Fruit fly (Drosophila melanogaster): ENCODE results near the gene CG9154.
A peak's percentile ranks its signal among the peaks of the same experiment; 100 is the strongest.

CG9154 gene

DNA sequence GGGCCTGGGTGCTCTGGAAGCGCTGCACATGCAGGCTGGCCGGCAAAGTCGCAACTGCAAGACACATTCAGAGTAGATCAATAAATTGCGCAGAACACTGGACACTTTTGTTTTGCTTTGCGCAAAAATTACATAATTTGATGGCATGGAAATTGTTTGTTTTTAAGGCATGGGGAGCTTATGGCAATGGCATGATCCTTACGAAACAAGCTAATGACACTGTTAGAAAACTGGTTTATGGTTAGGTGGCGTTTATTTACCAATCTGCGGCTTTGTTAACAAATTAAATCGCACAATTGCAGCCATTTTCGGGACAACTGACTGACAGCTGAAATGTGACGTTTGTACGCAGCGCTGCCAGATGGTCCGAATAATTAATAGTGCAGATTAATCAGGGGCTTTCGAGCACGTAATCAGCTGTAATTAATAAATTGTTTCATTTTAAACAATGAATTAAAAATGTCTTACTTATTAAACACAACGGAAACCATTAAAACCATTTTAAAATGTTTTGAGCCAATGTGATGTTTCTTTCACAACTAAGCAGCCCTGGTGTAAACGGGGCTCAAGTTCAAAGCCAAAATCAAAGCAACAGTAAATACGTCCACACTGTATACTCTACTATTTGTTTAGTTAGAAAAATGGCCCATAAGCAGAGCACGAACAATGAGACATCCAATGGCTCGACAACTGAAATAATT, 8.0 kb downstream of the CG9154 start, which contains the start of the genes ND-51 and CG13994 (continued):
- TF ChIP-seq CG15514 (GFP tag; optimal IDR thresholded peaks at IDR 0.05) (peak; percentile 84), CG17612 (GFP tag; IDR thresholded peaks at IDR 0.05) (0 out of 2 replicates have a peak, but pooled peaks have one; percentile 33), CG8944 (GFP tag; optimal IDR thresholded peaks at IDR 0.05) (peak; percentile 70), cg (GFP tag; optimal IDR thresholded peaks at IDR 0.05) (no peak), CG14441 (GFP tag; IDR thresholded peaks at IDR 0.05) (peak; percentile 83), Neu2 (GFP tag; optimal IDR thresholded peaks at IDR 0.05; ENCODE audit: borderline replicate concordance) (peak; percentile 1), Hand (GFP tag; optimal IDR thresholded peaks at IDR 0.05) (no peak), cad (GFP tag; optimal IDR thresholded peaks at IDR 0.05) (no peak), CG4424 (GFP tag; optimal IDR thresholded peaks at IDR 0.05) (peak; percentile 71), aop (GFP tag; IDR thresholded peaks at IDR 0.05) (0 out of 2 replicates have a peak, but pooled peaks have one; percentile 25), grn (GFP tag; optimal IDR thresholded peaks at IDR 0.05) (no peak), CG8478 (optimal IDR thresholded peaks at IDR 0.05) (no peak), CG13624 (GFP tag; optimal IDR thresholded peaks at IDR 0.05) (peak; percentile 86), CG12219 (GFP tag; optimal IDR thresholded peaks at IDR 0.05) (peak; percentile 58), slou (GFP tag; optimal IDR thresholded peaks at IDR 0.05) (peak; percentile 84), bab2 (GFP tag; optimal IDR thresholded peaks at IDR 0.05) (peak; percentile 91), Max (GFP tag; optimal IDR thresholded peaks at IDR 0.05) (peak; percentile 74), CG15696 (tag; optimal IDR thresholded peaks at IDR 0.05) (peak; percentile 83), CoRest (tag; optimal IDR thresholded peaks at IDR 0.05) (peak; percentile 90), CG3838 (GFP tag; optimal IDR thresholded peaks at IDR 0.05) (peak; percentile 70), Mes4 (GFP tag; optimal IDR thresholded peaks at IDR 0.05) (peak; percentile 80), stwl (tag; optimal IDR thresholded peaks at IDR 0.05) (peak; percentile 94), CG6254 (GFP tag; optimal IDR thresholded peaks at IDR 0.05) (peak; percentile 63), Hr3 (GFP tag; optimal IDR thresholded peaks at IDR 0.05) (peak; percentile 78), org-1 (GFP tag; optimal IDR thresholded peaks at IDR 0.05) (no peak), CG17802 (tag; optimal IDR thresholded peaks at IDR 0.05) (peak; percentile 100), Ets97D (GFP tag; optimal IDR thresholded peaks at IDR 0.05) (peak; percentile 93), Sin3A (optimal IDR thresholded peaks at IDR 0.05) (peak; percentile 87), Hsf (GFP tag; optimal IDR thresholded peaks at IDR 0.05) (peak; percentile 91), CG8765 (GFP tag; IDR thresholded peaks at IDR 0.05) (peak; percentile 69), exex (tag; optimal IDR thresholded peaks at IDR 0.05) (peak; percentile 73), CG14667 (GFP tag; IDR thresholded peaks at IDR 0.05) (peak; percentile 64), Sox102F (GFP tag; optimal IDR thresholded peaks at IDR 0.05) (peak; percentile 83), chn (GFP tag; optimal IDR thresholded peaks at IDR 0.05) (peak; percentile 63), CG43689 (GFP tag; IDR thresholded peaks at IDR 0.05) (no peak), zen (tag; optimal IDR thresholded peaks at IDR 0.05) (peak; percentile 88), CG15601 (tag; optimal IDR thresholded peaks at IDR 0.05) (peak; percentile 83), ssp (GFP tag; IDR thresholded peaks at IDR 0.05) (peak; percentile 94), H2.0 (GFP tag; IDR thresholded peaks at IDR 0.05) (peak; percentile 73), CG18599 (GFP tag; optimal IDR thresholded peaks at IDR 0.05) (peak; percentile 86), CG34224 (GFP tag; IDR thresholded peaks at IDR 0.05; ENCODE audit: partially characterized antibody) (no peak; the same call in 2 of the 3 replicates), fd96Cb (tag; optimal IDR thresholded peaks at IDR 0.05) (peak; percentile 79), Med (GFP tag) (peak; percentile 98), grau (tag; optimal IDR thresholded peaks at IDR 0.05) (peak; percentile 84), ase (GFP tag; IDR thresholded peaks at IDR 0.05) (peak; percentile 80), CG9797 (GFP tag; optimal IDR thresholded peaks at IDR 0.05) (peak; percentile 83), CG6813 (GFP tag; optimal IDR thresholded peaks at IDR 0.05) (peak; percentile 47), luna (GFP tag; optimal IDR thresholded peaks at IDR 0.05) (peak; percentile 71), CG11398 (GFP tag; optimal IDR thresholded peaks at IDR 0.05) (peak; percentile 75), CG14710 (tag; optimal IDR thresholded peaks at IDR 0.05) (peak; percentile 91)
